Worm (Caenorhabditis elegans): ENCODE measurements around the gene dpy-19.

Gene dpy-19

ce11 chrIII:8700289-8700957, 33.1 kb upstream of the dpy-19 start, which contains the start of the genes sdz-1 and vps-33.1 (continued):
- no peak for TF ChIP-seq ceh-9 (tag; optimal IDR thresholded peaks at IDR 0.05)
- TF ChIP-seq unc-42 (tag; optimal IDR thresholded peaks at IDR 0.05) = peak; percentile 15
- TF ChIP-seq ceh-48 (tag; optimal IDR thresholded peaks at IDR 0.05) = no peak
- no peak for TF ChIP-seq lim-6 (tag; optimal IDR thresholded peaks at IDR 0.05)
- peak; percentile 49 for TF ChIP-seq ceh-2 (tag; optimal IDR thresholded peaks at IDR 0.05)

ce11 chrIII:8697268-8697907, 30.1 kb upstream of the dpy-19 start:
- no peak for TF ChIP-seq pat-9 (tag; optimal IDR thresholded peaks at IDR 0.05)
- TF ChIP-seq madf-2 (tag; optimal IDR thresholded peaks at IDR 0.05) = no peak
- TF ChIP-seq hlh-15 (tag; optimal IDR thresholded peaks at IDR 0.05) = no peak
- no peak for TF ChIP-seq tbx-7 (tag; optimal IDR thresholded peaks at IDR 0.05)
- TF ChIP-seq che-1 (tag; optimal IDR thresholded peaks at IDR 0.05) = no peak
- no peak for TF ChIP-seq ceh-31 (tag; optimal IDR thresholded peaks at IDR 0.05)

- TF ChIP-seq ceh-2 (tag; optimal IDR thresholded peaks at IDR 0.05) (no peak), nfya-1 (tag; optimal IDR thresholded peaks at IDR 0.05) (peak; percentile 22), ceh-48 (tag; optimal IDR thresholded peaks at IDR 0.05) (peak; percentile 15), ref-2 (tag; optimal IDR thresholded peaks at IDR 0.05) (no peak), pha-2 (tag; optimal IDR thresholded peaks at IDR 0.05) (no peak), C08G9.2 (tag; optimal IDR thresholded peaks at IDR 0.05) (no peak), rnt-1 (tag; optimal IDR thresholded peaks at IDR 0.05) (no peak), ceh-45 (GFP tag; IDR thresholded peaks at IDR 0.05) (no peak), ztf-16 (tag; optimal IDR thresholded peaks at IDR 0.05) (no peak), pqm-1 (tag; optimal IDR thresholded peaks at IDR 0.05) (no peak), ceh-14 (tag; optimal IDR thresholded peaks at IDR 0.05) (no peak), ceh-31 (tag; optimal IDR thresholded peaks at IDR 0.05) (no peak)
Observed at ce11 chrIII:8696680-8697079, 29.4 kb upstream of the dpy-19 start.

- no peak for TF ChIP-seq pha-4 (tag; optimal IDR thresholded peaks at IDR 0.05)
- TF ChIP-seq ttx-3 (tag; optimal IDR thresholded peaks at IDR 0.05) = no peak
- TF ChIP-seq pros-1 (tag; optimal IDR thresholded peaks at IDR 0.05) = no peak
- TF ChIP-seq syd-9 (tag; optimal IDR thresholded peaks at IDR 0.05) = no peak
- TF ChIP-seq mec-3 (tag; optimal IDR thresholded peaks at IDR 0.05; ENCODE audit: borderline replicate concordance) = no peak
Observed at ce11 chrIII:8693322-8693721, 26.0 kb upstream of the dpy-19 start, which contains the start of gene B0303.7. TSS of gene B0303.7 (plus strand) at chrIII:8693622.

ce11 chrIII:8689655-8690054, 22.4 kb upstream of the dpy-19 start, which contains the start of gene B0303.4:
TSS of gene B0303.4 (plus strand) at chrIII:8689850.
- TF ChIP-seq ceh-31 (tag; optimal IDR thresholded peaks at IDR 0.05) (peak; percentile 37), ceh-24 (tag; optimal IDR thresholded peaks at IDR 0.05) (no peak), rnt-1 (tag; optimal IDR thresholded peaks at IDR 0.05) (no peak), ceh-48 (tag; optimal IDR thresholded peaks at IDR 0.05) (peak; percentile 68), nfya-1 (tag; optimal IDR thresholded peaks at IDR 0.05) (peak; percentile 35), hlh-15 (tag; optimal IDR thresholded peaks at IDR 0.05) (no peak), ceh-14 (tag; optimal IDR thresholded peaks at IDR 0.05) (peak; percentile 5)

- TF ChIP-seq unc-42 (tag; optimal IDR thresholded peaks at IDR 0.05) = no peak
- TF ChIP-seq eyg-1 (tag; optimal IDR thresholded peaks at IDR 0.05) = no peak
- TF ChIP-seq elt-4 (tag; optimal IDR thresholded peaks at IDR 0.05) = no peak
- no peak for TF ChIP-seq pqm-1 (tag; optimal IDR thresholded peaks at IDR 0.05)
- no peak for TF ChIP-seq sdc-2 (tag; optimal IDR thresholded peaks at IDR 0.05)
- no peak for TF ChIP-seq ceh-30 (tag; optimal IDR thresholded peaks at IDR 0.05)
- no peak for TF ChIP-seq fax-1 (tag; optimal IDR thresholded peaks at IDR 0.05)
- TF ChIP-seq fkh-6 (tag; optimal IDR thresholded peaks at IDR 0.05) = no peak
- TF ChIP-seq hlh-13 (GFP tag; optimal IDR thresholded peaks at IDR 0.05) = no peak
- TF ChIP-seq C38D4.7 (GFP tag; optimal IDR thresholded peaks at IDR 0.05) = no peak
- TF ChIP-seq ttx-3 (tag; optimal IDR thresholded peaks at IDR 0.05) = no peak
- TF ChIP-seq ceh-31 (tag; optimal IDR thresholded peaks at IDR 0.05) = no peak
- no peak for TF ChIP-seq pha-2 (tag; optimal IDR thresholded peaks at IDR 0.05)
- TF ChIP-seq T23F11.4 (GFP tag; optimal IDR thresholded peaks at IDR 0.05) = no peak
- no peak for TF ChIP-seq ceh-22 (tag; optimal IDR thresholded peaks at IDR 0.05)
- TF ChIP-seq zip-5 (tag; optimal IDR thresholded peaks at IDR 0.05) = no peak
- no peak for TF ChIP-seq ceh-18 (tag; optimal IDR thresholded peaks at IDR 0.05)
- TF ChIP-seq tbx-7 (tag; optimal IDR thresholded peaks at IDR 0.05) = no peak
Observed at ce11 chrIII:8689143-8689542, 21.9 kb upstream of the dpy-19 start.

All from whole organism, late embryonic.